Worm (Caenorhabditis elegans): Measurements from ENCODE around the gene C08D8.1.
A peak's percentile ranks its signal among the peaks of the same experiment; 100 is the strongest.

C08D8.1 gene

ce11 chrV:8348959-8349389 is 3.4 kb downstream of the C08D8.1 start:
- TF ChIP-seq ceh-31 (tag; optimal IDR thresholded peaks at IDR 0.05) (peak; percentile 0), ama-1 (optimal IDR thresholded peaks at IDR 0.05) (peak; percentile 89), ref-2 (tag; optimal IDR thresholded peaks at IDR 0.05) (no peak), C08G9.2 (tag; optimal IDR thresholded peaks at IDR 0.05) (peak; percentile 32), unc-42 (tag; optimal IDR thresholded peaks at IDR 0.05) (no peak), nfya-1 (tag; optimal IDR thresholded peaks at IDR 0.05) (peak; percentile 42), elt-2 (tag; optimal IDR thresholded peaks at IDR 0.05) (peak; percentile 42), fax-1 (tag; optimal IDR thresholded peaks at IDR 0.05) (no peak), elt-4 (tag; optimal IDR thresholded peaks at IDR 0.05) (no peak), pha-4 (tag; optimal IDR thresholded peaks at IDR 0.05) (no peak), tbx-2 (tag; optimal IDR thresholded peaks at IDR 0.05) (peak; percentile 34), ceh-18 (tag; optimal IDR thresholded peaks at IDR 0.05) (peak; percentile 62), unc-55 (GFP tag; optimal IDR thresholded peaks at IDR 0.05) (peak; percentile 15)

- TF ChIP-seq ceh-9 (tag; optimal IDR thresholded peaks at IDR 0.05) = no peak
- no peak for TF ChIP-seq gmeb-2 (tag; optimal IDR thresholded peaks at IDR 0.05)
- no peak for TF ChIP-seq hlh-30 (tag; optimal IDR thresholded peaks at IDR 0.05; ENCODE audit: insufficient read depth)
- TF ChIP-seq hlh-6 (tag; optimal IDR thresholded peaks at IDR 0.05) = no peak
- TF ChIP-seq ceh-19 (GFP tag; optimal IDR thresholded peaks at IDR 0.05) = no peak
- no peak for TF ChIP-seq fkh-6 (tag; optimal IDR thresholded peaks at IDR 0.05)
- no peak for TF ChIP-seq pag-3 (tag; optimal IDR thresholded peaks at IDR 0.05; ENCODE audit: borderline replicate concordance)
- no peak for TF ChIP-seq pha-4 (tag; optimal IDR thresholded peaks at IDR 0.05)
- TF ChIP-seq ahr-1 (tag; optimal IDR thresholded peaks at IDR 0.05) = no peak
- TF ChIP-seq mec-3 (tag; optimal IDR thresholded peaks at IDR 0.05; ENCODE audit: borderline replicate concordance) = no peak
- no peak for TF ChIP-seq ceh-22 (tag; optimal IDR thresholded peaks at IDR 0.05)
- no peak for TF ChIP-seq sdc-2 (tag; optimal IDR thresholded peaks at IDR 0.05)
Observed at ce11 chrV:8349950-8350349, 4.4 kb downstream of the C08D8.1 start.

- no peak for TF ChIP-seq F13H6.1 (tag; optimal IDR thresholded peaks at IDR 0.05)
- TF ChIP-seq madf-2 (tag; optimal IDR thresholded peaks at IDR 0.05) = no peak
- no peak for TF ChIP-seq tbx-7 (tag; optimal IDR thresholded peaks at IDR 0.05)
- TF ChIP-seq K09A11.1 (tag; optimal IDR thresholded peaks at IDR 0.05; ENCODE audit: insufficient read depth) = no peak
- TF ChIP-seq elt-4 (tag; optimal IDR thresholded peaks at IDR 0.05) = no peak
- TF ChIP-seq ceh-2 (tag; optimal IDR thresholded peaks at IDR 0.05) = no peak
- no peak for TF ChIP-seq pha-4 (tag; optimal IDR thresholded peaks at IDR 0.05)
- TF ChIP-seq fax-1 (tag; optimal IDR thresholded peaks at IDR 0.05) = no peak
- no peak for TF ChIP-seq hlh-8 (tag; optimal IDR thresholded peaks at IDR 0.05)
- no peak for TF ChIP-seq ceh-14 (tag; optimal IDR thresholded peaks at IDR 0.05)
- no peak for TF ChIP-seq ceh-30 (tag; optimal IDR thresholded peaks at IDR 0.05)
- no peak for TF ChIP-seq ceh-18 (tag; optimal IDR thresholded peaks at IDR 0.05)
- no peak for TF ChIP-seq nfya-1 (tag; optimal IDR thresholded peaks at IDR 0.05)
- no peak for TF ChIP-seq unc-55 (GFP tag; optimal IDR thresholded peaks at IDR 0.05)
- TF ChIP-seq zip-5 (tag; optimal IDR thresholded peaks at IDR 0.05) = no peak
- no peak for TF ChIP-seq ama-1 (optimal IDR thresholded peaks at IDR 0.05)
- no peak for TF ChIP-seq C08G9.2 (tag; optimal IDR thresholded peaks at IDR 0.05)
- no peak for TF ChIP-seq ceh-45 (GFP tag; IDR thresholded peaks at IDR 0.05)
- TF ChIP-seq eyg-1 (tag; optimal IDR thresholded peaks at IDR 0.05) = no peak
Observed at ce11 chrV:8351371-8351770, 5.8 kb downstream of the C08D8.1 start, which contains the start of gene srsx-22. Gene srsx-22 (plus strand): TSS chrV:8351671.

- no peak for TF ChIP-seq tbx-7 (tag; optimal IDR thresholded peaks at IDR 0.05)
- TF ChIP-seq ceh-30 (tag; optimal IDR thresholded peaks at IDR 0.05) = no peak
Observed at ce11 chrV:8355435-8356212, 10.1 kb downstream of the C08D8.1 start, which contains the start of gene mom-2. Gene mom-2 (plus strand): TSS chrV:8355988.

Measured in whole organism, late embryonic.